Worm (Caenorhabditis elegans) whole organism, young adult: Measurements from ENCODE around the gene ipmk-1.

ENCODE experiments used
- D2030.7 ChIP-seq: fragments of 200-800 bp; sonication (Bioruptor generic); IDR thresholded peaks from 2 replicates; pipeline ENCODE4 v1.3.6; 2022; ENCODE audit warnings: missing genetic modification reagents, missing genetic modification characterization, missing compliant biosample characterization
- attf-5 ChIP-seq: fragments of 200-800 bp; sonication (Bioruptor generic); optimal IDR thresholded peaks from 2 replicates; lab custom pipeline; 2018; ENCODE audit warnings: mild to moderate bottlenecking, missing genetic modification characterization, missing compliant biosample characterization
- attf-6 ChIP-seq: fragments of 200-800 bp; sonication (Bioruptor generic); IDR thresholded peaks from 2 replicates; pipeline ENCODE4 v1.3.6; 2022; ENCODE audit warnings: missing genetic modification reagents, missing genetic modification characterization, missing compliant biosample characterization
- lir-1 ChIP-seq: fragments of 200-800 bp; sonication (Bioruptor generic); conservative IDR thresholded peaks from 2 replicates; pipeline ENCODE4 v1.3.6; 2022; ENCODE audit warnings: missing genetic modification reagents, missing genetic modification characterization, missing compliant biosample characterization
- madf-10 ChIP-seq: sonication (generic microtip); optimal IDR thresholded peaks from 2 replicates; lab custom pipeline; 2016; ENCODE audit warnings: mild to moderate bottlenecking, missing genetic modification characterization, missing compliant biosample characterization
- nhr-90 ChIP-seq: sonication (generic microtip); optimal IDR thresholded peaks from 2 replicates; lab custom pipeline; 2016; ENCODE audit warnings: missing genotype, mild to moderate bottlenecking, missing genetic modification characterization, missing compliant biosample characterization
- pbrm-1 ChIP-seq: fragments of 200-800 bp; sonication (Bioruptor generic); IDR thresholded peaks from 2 replicates; pipeline ENCODE4 v1.3.6; 2022; ENCODE audit warnings: missing genetic modification reagents, missing genetic modification characterization, missing compliant biosample characterization
- snpc-4 ChIP-seq, 5 experiments: fragments of 150-350 bp in 1 of 5; sonication (generic microtip) in 4 of 5; optimal IDR thresholded peaks; 2 replicates each; lab custom pipeline; 2014 to 2018; ENCODE audit warnings: missing genetic modification characterization in 5 of 5, missing biosample characterization in 3 of 5, antibody characterized with exemption in 2 of 5, mild to moderate bottlenecking in 2 of 5, missing compliant biosample characterization in 2 of 5, missing genotype in 2 of 5, moderate library complexity in 2 of 5, missing genetic modification reagents in 1 of 5
- sptf-2 ChIP-seq: fragments of 200-800 bp; sonication (Bioruptor generic); optimal IDR thresholded peaks from 2 replicates; lab custom pipeline; 2018; ENCODE audit warnings: mild to moderate bottlenecking, missing genetic modification characterization, missing compliant biosample characterization
- tbx-9 ChIP-seq: sonication (generic microtip); optimal IDR thresholded peaks from 2 replicates; lab custom pipeline; 2016; ENCODE audit warnings: borderline replicate concordance, missing genetic modification characterization, inconsistent platforms, missing compliant biosample characterization
- xnd-1 ChIP-seq: sonication (generic microtip); optimal IDR thresholded peaks from 2 replicates; lab custom pipeline; 2016; ENCODE audit warnings: missing genotype, missing genetic modification reagents, missing genetic modification characterization, missing compliant biosample characterization

- TF ChIP-seq nhr-90 (tag; lab: Kevin White, UChicago) (no peak), pbrm-1 (no peak), lir-1 (GFP tag; lab: Robert Waterston, UW) (no peak), sptf-2 (GFP tag; lab: Kevin White, UChicago) (no peak), xnd-1 (no peak), snpc-4 (GFP tag; optimal IDR thresholded peaks at IDR 0.05; lab: Kevin White, UChicago) (no peak), snpc-4 (tag; optimal IDR thresholded peaks at IDR 0.05; lab: Kevin White, UChicago) (no peak), D2030.7 (no peak), attf-5 (GFP tag; lab: Kevin White, UChicago) (no peak), madf-10 (no peak), attf-6 (GFP tag; lab: Robert Waterston, UW) (no peak), tbx-9 (tag; lab: Kevin White, UChicago) (no peak)
Observed at ce11 chrIV:12537694-12538093, 10.2 kb upstream of the ipmk-1 start.
